Worm (Caenorhabditis elegans) whole organism, midembryonic: ENCODE data around the gene cutl-28.

Source experiments
- T22C8.4 ChIP-seq: fragments of 200-800 bp; sonication (Bioruptor generic); IDR thresholded peaks from 2 replicates; pipeline ENCODE4 v1.3.6; 2022; ENCODE audit warnings: missing genetic modification characterization, missing compliant biosample characterization
- cog-1 ChIP-seq: sonication (generic microtip); optimal IDR thresholded peaks from 2 replicates; lab custom pipeline; 2016; ENCODE audit warnings: missing genetic modification characterization, missing compliant biosample characterization
- flt-1 ChIP-seq: fragments of 200-800 bp; sonication (Bioruptor generic); IDR thresholded peaks from 2 replicates; pipeline ENCODE4 v1.3.6; 2022; ENCODE audit warnings: missing genetic modification characterization, missing compliant biosample characterization
- klf-2 ChIP-seq: fragments of 200-800 bp; sonication (Bioruptor generic); conservative IDR thresholded peaks from 2 replicates; pipeline ENCODE4 v1.3.6; 2022; ENCODE audit warnings: missing genetic modification reagents, missing genetic modification characterization, missing compliant biosample characterization
- med-1 ChIP-seq: sonication (generic microtip); optimal IDR thresholded peaks from 2 replicates; lab custom pipeline; 2017; ENCODE audit warnings: missing genetic modification characterization, mild to moderate bottlenecking, missing compliant biosample characterization, antibody characterized with exemption, missing genetic modification reagents; ENCODE audit not compliant: insufficient read depth
- ref-1 ChIP-seq: fragments of 200-800 bp; sonication (Bioruptor generic); conservative IDR thresholded peaks from 2 replicates; pipeline ENCODE4 v1.3.6; 2022; ENCODE audit warnings: missing genetic modification reagents, missing genetic modification characterization, missing compliant biosample characterization
- tab-1 ChIP-seq: fragments of 200-800 bp; sonication (Bioruptor generic); IDR thresholded peaks from 2 replicates; pipeline ENCODE4 v1.3.6; 2022; ENCODE audit warnings: missing genetic modification characterization, missing compliant biosample characterization
- ztf-23 ChIP-seq: fragments of 200-800 bp; sonication (Bioruptor generic); IDR thresholded peaks from 2 replicates; pipeline ENCODE4 v1.3.6; 2022; ENCODE audit warnings: missing genetic modification reagents, missing genetic modification characterization, missing compliant biosample characterization
- ztf-29 ChIP-seq: fragments of 200-800 bp; sonication (Bioruptor generic); IDR thresholded peaks from 2 replicates; pipeline ENCODE4 v1.3.6; 2022; ENCODE audit warnings: missing genetic modification reagents, missing genetic modification characterization, missing compliant biosample characterization

Gene cutl-28

DNA sequence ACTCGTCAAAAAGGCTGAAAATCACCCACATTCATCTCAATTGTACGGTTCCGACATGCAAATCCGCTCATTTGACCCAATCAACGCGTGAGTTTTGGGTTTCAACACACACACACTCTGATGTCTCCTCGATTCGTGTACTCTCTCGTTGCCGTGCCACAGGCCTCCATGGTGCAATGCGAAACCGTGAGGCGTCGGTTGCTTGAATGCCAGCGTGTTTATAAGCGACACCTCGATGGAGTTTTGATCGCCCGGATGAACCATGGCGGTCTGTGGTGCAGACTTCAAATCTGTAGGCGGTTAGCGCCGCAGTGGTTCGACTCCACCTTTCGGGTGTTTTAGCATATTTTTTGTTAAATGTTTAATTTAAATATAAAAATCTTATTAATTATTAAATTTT is 26.4 kb upstream of the cutl-28 start:
- TF ChIP-seq ztf-23 (no peak), T22C8.4 (GFP tag; lab: Robert Waterston, UW) (no peak), ztf-29 (GFP tag; lab: Robert Waterston, UW) (no peak), tab-1 (no peak), cog-1 (tag; lab: Kevin White, UChicago) (no peak), ref-1 (GFP tag; lab: Robert Waterston, UW) (no peak), flt-1 (GFP tag; lab: Robert Waterston, UW) (no peak), med-1 (GFP tag; lab: Kevin White, UChicago) (no peak), klf-2 (no peak)

- TF ChIP-seq ztf-29 (GFP tag; lab: Robert Waterston, UW) (no peak), klf-2 (no peak), ztf-23 (no peak), ref-1 (GFP tag; lab: Robert Waterston, UW) (no peak), flt-1 (GFP tag; lab: Robert Waterston, UW) (no peak), T22C8.4 (GFP tag; lab: Robert Waterston, UW) (no peak), cog-1 (tag; lab: Kevin White, UChicago) (no peak), med-1 (GFP tag; lab: Kevin White, UChicago) (no peak), tab-1 (no peak)
Measured at ce11 chrIV:658497-659177, 25.7 kb upstream of the cutl-28 start.

ce11 chrIV:659585-659984 is 24.7 kb upstream of the cutl-28 start:
- no peak for TF ChIP-seq cog-1 (tag; lab: Kevin White, UChicago)

DNA sequence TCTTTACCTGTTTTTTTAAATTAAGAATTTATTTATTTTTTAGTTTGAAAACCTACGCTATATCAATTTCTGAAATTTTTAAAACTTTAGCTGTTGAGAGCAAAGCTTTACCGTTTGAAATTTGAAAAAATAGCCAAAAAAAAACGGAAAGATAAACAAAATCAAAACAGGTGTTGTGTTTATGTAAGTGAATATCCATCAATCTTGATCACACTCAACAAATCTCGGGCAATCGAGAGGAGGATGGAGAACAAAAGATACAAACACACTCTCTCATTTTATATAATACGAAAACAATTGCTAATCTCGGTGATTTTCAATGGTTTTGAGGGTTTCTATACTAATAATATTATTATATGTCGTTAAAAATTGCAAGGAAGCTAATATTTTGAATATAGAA is 22.7 kb upstream of the cutl-28 start:
- no peak for TF ChIP-seq ref-1 (GFP tag; lab: Robert Waterston, UW)
- TF ChIP-seq flt-1 (GFP tag; lab: Robert Waterston, UW): no peak
- no peak for TF ChIP-seq ztf-23
- TF ChIP-seq cog-1 (tag; lab: Kevin White, UChicago): no peak
- TF ChIP-seq klf-2: no peak
- no peak for TF ChIP-seq T22C8.4 (GFP tag; lab: Robert Waterston, UW)
- TF ChIP-seq ztf-29 (GFP tag; lab: Robert Waterston, UW): no peak
- TF ChIP-seq med-1 (GFP tag; lab: Kevin White, UChicago): no peak
- no peak for TF ChIP-seq tab-1

DNA sequence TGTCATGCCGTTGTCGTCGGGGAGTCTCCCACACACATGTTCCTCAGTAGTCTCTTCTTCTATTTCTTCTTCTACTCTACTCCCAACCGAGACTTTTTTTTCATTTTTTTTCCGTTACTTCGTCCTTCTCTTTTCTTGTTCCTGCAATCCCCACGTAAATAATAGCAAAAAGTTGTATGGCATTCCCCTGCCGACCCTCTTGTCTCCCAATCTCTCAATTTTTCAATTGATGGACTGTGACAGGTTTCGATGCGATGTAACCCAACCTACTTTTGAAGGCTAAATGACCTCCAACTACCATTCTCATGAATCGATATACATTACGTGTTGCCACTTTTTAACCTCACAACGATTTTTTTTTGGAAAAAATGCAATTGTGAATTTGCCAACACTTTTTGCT is 20.2 kb upstream of the cutl-28 start:
- TF ChIP-seq ztf-29 (GFP tag; lab: Robert Waterston, UW) (no peak), T22C8.4 (GFP tag; lab: Robert Waterston, UW) (no peak), ref-1 (GFP tag; lab: Robert Waterston, UW) (no peak), klf-2 (no peak), flt-1 (GFP tag; lab: Robert Waterston, UW) (no peak), med-1 (GFP tag; lab: Kevin White, UChicago) (no peak), ztf-23 (no peak), tab-1 (no peak), cog-1 (tag; lab: Kevin White, UChicago) (no peak)

DNA sequence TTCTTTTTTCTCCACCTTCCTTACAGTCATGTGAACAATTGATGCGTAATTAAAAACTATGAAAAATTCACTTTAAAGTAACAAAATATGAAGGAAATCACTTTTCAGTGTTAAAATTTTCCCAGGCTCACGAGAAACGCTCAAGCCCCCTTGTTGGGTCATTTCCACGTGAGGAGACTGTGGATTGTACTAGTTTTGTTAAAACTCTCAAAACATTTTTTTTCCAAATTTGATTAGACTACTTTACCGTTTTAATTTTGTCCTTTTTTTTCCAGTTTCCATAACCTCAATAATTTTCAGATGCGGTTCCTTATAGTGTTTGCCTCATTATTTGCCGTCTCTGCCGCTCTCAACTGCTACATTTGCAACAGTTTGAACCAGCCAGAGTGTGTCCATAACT is 19.1 kb upstream of the cutl-28 start, which contains the start of gene K11H12.7:
Gene K11H12.7 (plus strand): TSS at position 301 of the 400 bp plus-strand sequence.
- TF ChIP-seq tab-1: no peak
- TF ChIP-seq med-1 (GFP tag; lab: Kevin White, UChicago): no peak
- TF ChIP-seq ztf-29 (GFP tag; lab: Robert Waterston, UW): no peak
- TF ChIP-seq ztf-23: no peak

- TF ChIP-seq T22C8.4 (GFP tag; lab: Robert Waterston, UW) (no peak), ztf-29 (GFP tag; lab: Robert Waterston, UW) (no peak), ztf-23 (no peak), klf-2 (no peak), ref-1 (GFP tag; lab: Robert Waterston, UW) (no peak), flt-1 (GFP tag; lab: Robert Waterston, UW) (no peak), cog-1 (tag; lab: Kevin White, UChicago) (no peak), med-1 (GFP tag; lab: Kevin White, UChicago) (no peak), tab-1 (no peak)
Measured at ce11 chrIV:666991-667390, 17.3 kb upstream of the cutl-28 start, which contains the start of gene K11H12.6. TSS of gene K11H12.6 (plus strand) at chrIV:667291.

ce11 chrIV:670455-670854 is 13.8 kb upstream of the cutl-28 start, which contains the start of gene K11H12.11:
TSS of gene K11H12.11 (minus strand) at chrIV:670555.
- TF ChIP-seq T22C8.4 (GFP tag; lab: Robert Waterston, UW) (no peak), klf-2 (no peak), tab-1 (no peak), cog-1 (tag; lab: Kevin White, UChicago) (no peak), ref-1 (GFP tag; lab: Robert Waterston, UW) (no peak), med-1 (GFP tag; lab: Kevin White, UChicago) (no peak), ztf-23 (no peak), ztf-29 (GFP tag; lab: Robert Waterston, UW) (no peak), flt-1 (GFP tag; lab: Robert Waterston, UW) (no peak)

ce11 chrIV:673313-673712 is 11.0 kb upstream of the cutl-28 start, which contains the start of gene K11H12.3:
TSS of gene K11H12.3 (minus strand) at chrIV:673480.
- TF ChIP-seq ref-1 (GFP tag; lab: Robert Waterston, UW) (no peak), T22C8.4 (GFP tag; lab: Robert Waterston, UW) (no peak), klf-2 (no peak), med-1 (GFP tag; lab: Kevin White, UChicago) (no peak), ztf-23 (no peak), tab-1 (no peak), ztf-29 (GFP tag; lab: Robert Waterston, UW) (no peak), flt-1 (GFP tag; lab: Robert Waterston, UW) (no peak), cog-1 (tag; lab: Kevin White, UChicago) (no peak)
